Worm (Caenorhabditis elegans) whole organism, L3 larva: ENCODE data around the gene srx-118.

Experiments used
- aly-2 ChIP-seq: fragments of 150-350 bp; optimal IDR thresholded peaks from 2 replicates; lab custom pipeline; 2014; ENCODE audit warnings: missing biosample characterization, missing genetic modification characterization
- ama-1 ChIP-seq: fragments of 150-350 bp; optimal IDR thresholded peaks from 2 replicates; lab custom pipeline; 2018
- ceh-82 ChIP-seq: fragments of 150-350 bp; optimal IDR thresholded peaks from 2 replicates; lab custom pipeline; 2014; ENCODE audit warnings: missing biosample characterization, missing genetic modification characterization
- fos-1 ChIP-seq: fragments of 150-350 bp; optimal IDR thresholded peaks from 2 replicates; lab custom pipeline; 2014; ENCODE audit warnings: missing biosample characterization, missing genetic modification characterization
- lin-15B ChIP-seq: fragments of 150-350 bp; optimal IDR thresholded peaks from 2 replicates; lab custom pipeline; 2014; ENCODE audit warnings: missing biosample characterization, missing genetic modification characterization
- mdl-1 ChIP-seq: fragments of 150-350 bp; optimal IDR thresholded peaks from 2 replicates; lab custom pipeline; 2014; ENCODE audit warnings: missing biosample characterization, missing genetic modification characterization
- nhr-12 ChIP-seq: fragments of 150-350 bp; optimal IDR thresholded peaks from 2 replicates; lab custom pipeline; 2014; ENCODE audit warnings: missing biosample characterization, missing genetic modification characterization
- nhr-25 ChIP-seq: sonication (generic microtip); optimal IDR thresholded peaks from 2 replicates; lab custom pipeline; 2017; ENCODE audit warnings: missing biosample characterization, missing genetic modification characterization
- pha-4 ChIP-seq: fragments of 150-350 bp; optimal IDR thresholded peaks from 2 replicates; lab custom pipeline; 2014; ENCODE audit warnings: missing biosample characterization, missing genetic modification reagents, missing genetic modification characterization
- sea-2 ChIP-seq: fragments of 150-350 bp; sonication (generic microtip); optimal IDR thresholded peaks from 4 replicates; lab custom pipeline; 2014; ENCODE audit warnings: missing biosample characterization, missing genetic modification reagents, missing genetic modification characterization
- snpc-4 ChIP-seq: fragments of 150-350 bp; optimal IDR thresholded peaks from 2 replicates; lab custom pipeline; 2014; ENCODE audit warnings: missing biosample characterization, missing genetic modification characterization
- unc-62 ChIP-seq: fragments of 150-350 bp; sonication (generic microtip); optimal IDR thresholded peaks from 4 replicates; lab custom pipeline; 2014; ENCODE audit warnings: missing biosample characterization, missing genetic modification reagents, missing genetic modification characterization
- ztf-4 ChIP-seq: fragments of 150-350 bp; optimal IDR thresholded peaks from 2 replicates; lab custom pipeline; 2014; ENCODE audit warnings: missing biosample characterization, missing genetic modification characterization

- TF ChIP-seq lin-15B (tag; lab: Kevin White, UChicago) (no peak), nhr-25 (no peak), ama-1 (lab: Kevin White, UChicago) (no peak), nhr-12 (tag; lab: Kevin White, UChicago) (no peak), sea-2 (GFP tag; lab: Kevin White, UChicago) (no peak), ceh-82 (no peak), snpc-4 (tag; lab: Kevin White, UChicago) (no peak), fos-1 (tag; lab: Kevin White, UChicago) (no peak), ztf-4 (no peak), unc-62 (GFP tag; lab: Kevin White, UChicago) (no peak), aly-2 (tag; lab: Kevin White, UChicago) (no peak), mdl-1 (tag; lab: Kevin White, UChicago) (no peak), pha-4 (no peak)
Measured at ce11 chrII:12550940-12551339, 25.3 kb downstream of the srx-118 start.
